Fruit fly (Drosophila melanogaster) whole organism, embryonic: ENCODE data around the gene Eig71Ed.
A peak's percentile ranks its signal among the peaks of the same experiment; 100 is the strongest.

Experiments used
- B-H2 ChIP-seq: fragments of 200-800 bp; sonication (Bioruptor generic); optimal IDR thresholded peaks from 2 replicates; lab custom pipeline; 2018; ENCODE audit warnings: missing biosample characterization, mild to moderate bottlenecking, missing genetic modification characterization
- Bgb ChIP-seq: fragments of 200-800 bp; sonication (Bioruptor generic); IDR thresholded peaks from 2 replicates; pipeline ENCODE4 v1.3.6; 2022; ENCODE audit warnings: missing biosample characterization, missing genetic modification characterization; ENCODE audit not compliant: partially characterized antibody
- CG10147 ChIP-seq: fragments of 200-800 bp; sonication (Bioruptor generic); optimal IDR thresholded peaks from 2 replicates; lab custom pipeline; 2019; ENCODE audit warnings: missing biosample characterization, mild to moderate bottlenecking, missing genetic modification characterization, moderate library complexity
- CG10543 ChIP-seq: fragments of 200-800 bp; sonication (Bioruptor generic); optimal IDR thresholded peaks from 3 replicates; lab custom pipeline; 2017; ENCODE audit warnings: missing biosample characterization, mild to moderate bottlenecking, missing genetic modification characterization, moderate library complexity
- CG11247 ChIP-seq: fragments of 200-800 bp; sonication (Bioruptor generic); IDR thresholded peaks from 2 replicates; pipeline ENCODE4 v1.3.6; 2022; ENCODE audit warnings: missing biosample characterization, missing genetic modification characterization
- CG12769 ChIP-seq: fragments of 200-800 bp; sonication (Bioruptor generic); optimal IDR thresholded peaks from 2 replicates; lab custom pipeline; 2019; ENCODE audit warnings: missing biosample characterization, mild to moderate bottlenecking, missing genetic modification characterization, moderate library complexity
- CG14965 ChIP-seq: fragments of 200-800 bp; sonication (Bioruptor generic); optimal IDR thresholded peaks from 2 replicates; lab custom pipeline; 2016; ENCODE audit warnings: missing biosample characterization, missing genetic modification characterization, borderline replicate concordance
- CG15479 ChIP-seq: fragments of 200-800 bp; sonication (Bioruptor generic); optimal IDR thresholded peaks from 3 replicates; lab custom pipeline; 2019; ENCODE audit warnings: missing biosample characterization, mild to moderate bottlenecking, missing genetic modification characterization, moderate library complexity
- CG17186 ChIP-seq: fragments of 200-800 bp; sonication (Bioruptor generic); optimal IDR thresholded peaks from 3 replicates; lab custom pipeline; 2017; ENCODE audit warnings: missing biosample characterization, missing genetic modification reagents, missing genetic modification characterization
- CG17361 ChIP-seq: fragments of 200-800 bp; sonication (Bioruptor generic); IDR thresholded peaks from 3 replicates; pipeline ENCODE4 v1.3.6; 2022; ENCODE audit warnings: missing biosample characterization, missing genetic modification characterization
- CG6654 ChIP-seq: fragments of 200-800 bp; sonication (Bioruptor generic); optimal IDR thresholded peaks from 2 replicates; lab custom pipeline; 2017; ENCODE audit warnings: missing biosample characterization, mild to moderate bottlenecking, missing genetic modification characterization
- CG6683 ChIP-seq: fragments of 200-800 bp; sonication (Bioruptor generic); optimal IDR thresholded peaks from 2 replicates; lab custom pipeline; 2017; ENCODE audit warnings: missing biosample characterization, mild to moderate bottlenecking, missing genetic modification characterization, missing genetic modification reagents
- CG6765 ChIP-seq: fragments of 200-800 bp; sonication (Bioruptor generic); optimal IDR thresholded peaks from 3 replicates; lab custom pipeline; 2017; ENCODE audit warnings: missing biosample characterization, mild to moderate bottlenecking, missing genetic modification characterization
- CG7928 ChIP-seq: fragments of 200-800 bp; sonication (Bioruptor generic); optimal IDR thresholded peaks from 2 replicates; lab custom pipeline; 2017; ENCODE audit warnings: missing biosample characterization, mild to moderate bottlenecking, missing genetic modification characterization
- CHES-1-like ChIP-seq: fragments of 200-800 bp; sonication (Bioruptor generic); optimal IDR thresholded peaks from 2 replicates; lab custom pipeline; 2016; ENCODE audit warnings: missing biosample characterization, missing genetic modification characterization
- Dip2 ChIP-seq: fragments of 200-800 bp; sonication (Bioruptor generic); IDR thresholded peaks from 2 replicates; pipeline ENCODE4 v1.3.6; 2022; ENCODE audit warnings: missing biosample characterization, missing genetic modification characterization
- Dp ChIP-seq: fragments of 200-800 bp; sonication (Bioruptor generic); optimal IDR thresholded peaks from 2 replicates; lab custom pipeline; 2018; ENCODE audit warnings: missing biosample characterization, mild to moderate bottlenecking, missing genetic modification characterization, moderate library complexity
- E2f2 ChIP-seq: fragments of 200-800 bp; sonication (Bioruptor generic); IDR thresholded peaks from 2 replicates; pipeline ENCODE4 v1.3.6; 2022; ENCODE audit warnings: missing biosample characterization, missing genetic modification characterization
- HLH4C ChIP-seq: fragments of 200-800 bp; sonication (Bioruptor generic); IDR thresholded peaks from 3 replicates; pipeline ENCODE4 v1.3.6; 2022; ENCODE audit warnings: missing biosample characterization, missing genetic modification characterization; ENCODE audit not compliant: partially characterized antibody
- Med ChIP-seq: fragments of 200-800 bp; sonication (Bioruptor generic); peaks from one replicate; lab custom pipeline; 2016; ENCODE audit warnings: missing biosample characterization, missing genetic modification characterization, mild to moderate bottlenecking, inconsistent platforms, moderate library complexity
- Usf ChIP-seq: fragments of 200-800 bp; sonication (Bioruptor generic); optimal IDR thresholded peaks from 2 replicates; lab custom pipeline; 2017; ENCODE audit warnings: missing genotype, missing biosample characterization, missing genetic modification characterization
- Xrp1 ChIP-seq: fragments of 200-800 bp; sonication (Bioruptor generic); IDR thresholded peaks from 2 replicates; pipeline ENCODE4 v1.3.6; 2022; ENCODE audit warnings: missing biosample characterization, missing genetic modification characterization
- ato ChIP-seq: fragments of 200-800 bp; sonication (Bioruptor generic); IDR thresholded peaks from 2 replicates; pipeline ENCODE4 v1.3.6; 2022; ENCODE audit warnings: missing biosample characterization, missing genetic modification characterization; ENCODE audit not compliant: partially characterized antibody
- az2 ChIP-seq: fragments of 200-800 bp; sonication (Bioruptor generic); optimal IDR thresholded peaks from 3 replicates; lab custom pipeline; 2016; ENCODE audit warnings: missing biosample characterization, missing genetic modification characterization
- bbx ChIP-seq: fragments of 200-800 bp; sonication (Bioruptor generic); IDR thresholded peaks from 2 replicates; pipeline ENCODE4 v1.3.6; 2022; ENCODE audit warnings: missing biosample characterization, missing genetic modification characterization; ENCODE audit not compliant: partially characterized antibody
- btn ChIP-seq: fragments of 200-800 bp; sonication (Bioruptor generic); optimal IDR thresholded peaks from 2 replicates; lab custom pipeline; 2016; ENCODE audit warnings: missing biosample characterization, missing genetic modification characterization
- chif ChIP-seq, 2 experiments: fragments of 200-800 bp; sonication (Bioruptor generic); optimal IDR thresholded peaks; 3 replicates each; lab custom pipeline; 2016; ENCODE audit warnings: missing biosample characterization in 2 of 2, missing genetic modification characterization in 2 of 2
- chn ChIP-seq: fragments of 200-800 bp; sonication (Bioruptor generic); optimal IDR thresholded peaks from 2 replicates; lab custom pipeline; 2016; ENCODE audit warnings: missing biosample characterization, missing genetic modification characterization
- crp ChIP-seq, 2 experiments: fragments of 200-800 bp; sonication (Bioruptor generic); optimal IDR thresholded peaks; 2 replicates in 1 of 2; 3 replicates in 1 of 2; lab custom pipeline; 2017; ENCODE audit warnings: missing biosample characterization in 2 of 2, missing genetic modification characterization in 2 of 2, mild to moderate bottlenecking in 1 of 2, moderate library complexity in 1 of 2
- disco-r ChIP-seq: fragments of 200-800 bp; sonication (Bioruptor generic); optimal IDR thresholded peaks from 2 replicates; lab custom pipeline; 2016; ENCODE audit warnings: missing biosample characterization, missing genetic modification characterization
- ewg ChIP-seq: fragments of 200-800 bp; sonication (Bioruptor generic); optimal IDR thresholded peaks from 3 replicates; lab custom pipeline; 2017; ENCODE audit warnings: mild to moderate bottlenecking, missing biosample characterization, missing genetic modification reagents, missing genetic modification characterization
- hb ChIP-seq: fragments of 200-800 bp; sonication (Bioruptor generic); IDR thresholded peaks from 3 replicates; pipeline ENCODE4 v1.3.6; 2022; ENCODE audit warnings: missing biosample characterization, missing genetic modification characterization; ENCODE audit not compliant: partially characterized antibody
- her ChIP-seq: fragments of 200-800 bp; sonication (Bioruptor generic); optimal IDR thresholded peaks from 2 replicates; lab custom pipeline; 2016; ENCODE audit warnings: missing biosample characterization, missing genetic modification characterization
- ind ChIP-seq: fragments of 200-800 bp; sonication (Bioruptor generic); optimal IDR thresholded peaks from 3 replicates; lab custom pipeline; 2016; ENCODE audit warnings: missing biosample characterization, missing genetic modification characterization
- lola ChIP-seq, 3 experiments: fragments of >200 bp in 2 of 3; fragments of 200-800 bp in 1 of 3; sonication (Bioruptor generic) in 1 of 3; optimal IDR thresholded peaks; 2 replicates each; lab custom pipeline; 2017 to 2019; ENCODE audit warnings: missing biosample characterization in 3 of 3, missing genetic modification characterization in 3 of 3, mild to moderate bottlenecking in 1 of 3, moderate library complexity in 1 of 3
- luna ChIP-seq: fragments of 200-800 bp; sonication (Bioruptor generic); optimal IDR thresholded peaks from 2 replicates; lab custom pipeline; 2016; ENCODE audit warnings: missing biosample characterization, missing genetic modification characterization
- nerfin-2 ChIP-seq: fragments of 200-800 bp; sonication (Bioruptor generic); IDR thresholded peaks from 2 replicates; pipeline ENCODE4 v1.3.6; 2022; ENCODE audit warnings: missing biosample characterization, missing genetic modification characterization; ENCODE audit not compliant: partially characterized antibody
- otp ChIP-seq: fragments of 200-800 bp; sonication (Bioruptor generic); IDR thresholded peaks from 3 replicates; pipeline ENCODE4, ENCODE4 v1.3.6; 2022; ENCODE audit warnings: missing biosample characterization, missing genetic modification characterization
- pan ChIP-seq, 4 experiments: fragments of >200 bp in 3 of 4; fragments of 200-800 bp in 1 of 4; sonication (Bioruptor generic) in 1 of 4; optimal IDR thresholded peaks in 3 of 4; IDR thresholded peaks in 1 of 4; 2 replicates each; pipeline versions ENCODE4 v1.3.6 to Lab custom; 2017 to 2022; ENCODE audit warnings: missing biosample characterization in 2 of 4, missing genetic modification characterization in 2 of 4, mixed read lengths in 1 of 4
- pros ChIP-seq: fragments of 200-800 bp; sonication (Bioruptor generic); optimal IDR thresholded peaks from 3 replicates; lab custom pipeline; 2019; ENCODE audit warnings: missing biosample characterization, mild to moderate bottlenecking, missing genetic modification characterization, moderate library complexity
- rib ChIP-seq: fragments of 200-800 bp; sonication (Bioruptor generic); IDR thresholded peaks from 2 replicates; pipeline ENCODE4 v1.3.6; 2022; ENCODE audit warnings: missing biosample characterization, missing genetic modification characterization
- run ChIP-seq: fragments of 200-800 bp; sonication (Bioruptor generic); optimal IDR thresholded peaks from 3 replicates; lab custom pipeline; 2018; ENCODE audit warnings: missing biosample characterization, mild to moderate bottlenecking, missing genetic modification characterization
- slou ChIP-seq: fragments of 200-800 bp; sonication (Bioruptor generic); optimal IDR thresholded peaks from 3 replicates; lab custom pipeline; 2016; ENCODE audit warnings: missing biosample characterization, missing genetic modification characterization
- stc ChIP-seq: fragments of 200-800 bp; sonication (Bioruptor generic); IDR thresholded peaks from 2 replicates; pipeline ENCODE4 v1.3.6; 2022; ENCODE audit warnings: missing biosample characterization, missing genetic modification characterization
- stwl ChIP-seq: fragments of 200-800 bp; sonication (Bioruptor generic); optimal IDR thresholded peaks from 3 replicates; lab custom pipeline; 2018; ENCODE audit warnings: missing biosample characterization, mild to moderate bottlenecking, missing genetic modification characterization, moderate library complexity
- tgo ChIP-seq: fragments of 200-800 bp; sonication (Bioruptor generic); IDR thresholded peaks from 3 replicates; pipeline ENCODE4 v1.3.6; 2022; ENCODE audit warnings: missing biosample characterization, missing genetic modification characterization
- twi ChIP-seq: fragments of 200-800 bp; optimal IDR thresholded peaks from 2 replicates; lab custom pipeline; 2019; ENCODE audit warnings: missing biosample characterization, mild to moderate bottlenecking, missing genetic modification characterization, moderate library complexity

Gene Eig71Ed

DNA sequence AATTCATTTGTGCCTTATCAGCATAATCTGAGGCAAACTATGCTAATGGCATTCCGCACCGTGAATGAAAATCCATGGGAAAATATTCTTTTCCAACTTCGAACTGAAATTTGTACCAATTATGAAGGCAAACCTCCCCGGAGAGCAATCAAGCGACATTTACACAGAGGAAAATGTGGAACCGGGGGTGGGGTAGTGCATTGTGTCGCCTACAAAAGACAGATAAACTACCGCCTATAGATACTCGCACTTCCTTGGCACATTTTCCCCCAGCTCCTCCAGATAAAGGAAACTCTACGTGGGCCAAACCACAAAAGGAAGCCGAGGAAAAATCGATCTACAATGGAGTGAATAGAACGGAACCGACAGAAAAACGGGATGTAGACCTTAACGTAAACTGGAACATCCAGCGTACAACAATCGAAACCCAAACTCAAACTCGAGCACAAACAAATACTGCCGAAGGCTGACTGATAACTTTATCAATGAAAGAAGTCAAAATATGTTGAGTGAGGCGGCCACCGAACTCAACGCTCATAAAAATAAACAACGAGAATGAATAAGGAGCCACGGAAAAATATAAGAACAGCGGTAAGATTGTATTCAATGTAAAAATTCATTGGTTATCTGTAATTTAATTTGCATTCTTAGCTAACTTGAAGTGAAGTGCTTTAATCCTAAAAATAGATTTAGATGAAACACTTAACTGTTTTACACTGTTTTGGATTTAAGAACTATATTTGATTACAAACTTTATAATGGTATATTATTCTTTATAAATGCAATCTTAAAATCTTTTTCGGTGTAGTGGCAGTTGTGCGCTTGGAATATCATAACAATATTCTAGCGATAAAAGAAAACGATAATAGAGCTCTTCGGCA is 38.6 kb downstream of the Eig71Ed start:
- TF ChIP-seq Med (GFP tag; lab: Kevin White, UChicago) (no peak), CG6654 (peak; percentile 19), btn (GFP tag; lab: Kevin White, UChicago) (peak; percentile 21), Dp (GFP tag; lab: Kevin White, UChicago) (no peak), E2f2 (no peak), ind (GFP tag; lab: Kevin White, UChicago) (peak; percentile 11), nerfin-2 (GFP tag; lab: Robert Waterston, UW) (no peak), HLH4C (GFP tag; lab: Robert Waterston, UW) (no peak), CG15479 (GFP tag; lab: Kevin White, UChicago) (peak; percentile 52), chn (GFP tag; lab: Kevin White, UChicago) (no peak), CG17361 (GFP tag; lab: Robert Waterston, UW) (peak; percentile 53; the same call in 1 of the 3 replicates), CG11247 (GFP tag; lab: Robert Waterston, UW) (no peak), CHES-1-like (GFP tag; lab: Kevin White, UChicago) (no peak), CG14965 (GFP tag; lab: Kevin White, UChicago) (no peak), stwl (tag; lab: Kevin White, UChicago) (no peak), CG6683 (GFP tag; lab: Kevin White, UChicago) (no peak), slou (no peak), az2 (GFP tag; lab: Kevin White, UChicago) (no peak), crp (GFP tag; optimal IDR thresholded peaks at IDR 0.05; lab: Kevin White, UChicago) (no peak), Xrp1 (GFP tag; lab: Robert Waterston, UW) (no peak; the same call in 1 of the 2 replicates), CG10147 (GFP tag; lab: Kevin White, UChicago) (no peak), twi (tag; lab: Kevin White, UChicago) (peak; percentile 24), lola (GFP tag; optimal IDR thresholded peaks at IDR 0.05; lab: Kevin White, UChicago) (peak in 1 of 3 experiments; percentile 35), CG7928 (GFP tag; lab: Kevin White, UChicago) (no peak), disco-r (GFP tag; lab: Kevin White, UChicago) (peak; percentile 1), CG6765 (GFP tag; lab: Kevin White, UChicago) (no peak), Dip2 (GFP tag; lab: Robert Waterston, UW) (no peak), Usf (no peak), her (GFP tag; lab: Kevin White, UChicago) (no peak), pan (optimal IDR thresholded peaks at IDR 0.05; lab: Kevin White, UChicago) (no peak), pan (GFP tag; optimal IDR thresholded peaks at IDR 0.05 in 1 of 2, IDR thresholded peaks at IDR 0.05 in 1 of 2) (no peak), hb (GFP tag; lab: Robert Waterston, UW) (no peak), luna (GFP tag; lab: Kevin White, UChicago) (no peak), bbx (GFP tag; lab: Robert Waterston, UW) (no peak), CG17186 (GFP tag; lab: Kevin White, UChicago) (no peak), otp (GFP tag; lab: Robert Waterston, UW) (no peak), tgo (GFP tag; lab: Robert Waterston, UW) (no peak), chif (GFP tag; optimal IDR thresholded peaks at IDR 0.05; lab: Kevin White, UChicago) (no peak), CG12769 (tag; lab: Kevin White, UChicago) (no peak), run (tag; lab: Kevin White, UChicago) (no peak), pros (GFP tag; lab: Kevin White, UChicago) (peak; percentile 14), ato (GFP tag; lab: Robert Waterston, UW) (no peak), Bgb (no peak), CG10543 (peak; percentile 28), rib (GFP tag; lab: Robert Waterston, UW) (no peak), B-H2 (GFP tag; lab: Kevin White, UChicago) (no peak), ewg (GFP tag; lab: Kevin White, UChicago) (no peak), stc (GFP tag; lab: Robert Waterston, UW) (no peak)
